Fruit fly (Drosophila melanogaster): ENCODE results near the gene CG3342.
"Not testable (repeated sequence)": the region's sequence is repeated elsewhere in the genome, so short reads cannot be mapped to it uniquely, and the experiment has no call there.

CG3342 gene

dm6 chrX:6528508-6528998, 865 bp upstream of the CG3342 start, which contains the start of gene Agxt:
Gene Agxt, plus strand, starts transcription at chrX:6528948.
- peak; percentile 62 for TF ChIP-seq noc (tag; optimal IDR thresholded peaks at IDR 0.05)

dm6 chrX:6524217-6524616, 3.5 kb downstream of the CG3342 start, which contains the start of the genes CG42340 and CG3918:
Gene CG42340, minus strand, starts transcription at chrX:6524323.
Gene CG3918, plus strand, starts transcription at chrX:6524464.
- TF ChIP-seq noc (tag; optimal IDR thresholded peaks at IDR 0.05), result peak; percentile 3

dm6 chrX:6513193-6513592, 14.5 kb downstream of the CG3342 start:
- no peak for TF ChIP-seq noc (tag; optimal IDR thresholded peaks at IDR 0.05)

- not testable (repeated sequence) for TF ChIP-seq noc (tag; optimal IDR thresholded peaks at IDR 0.05)
Measured at dm6 chrX:6478749-6479148, 48.9 kb downstream of the CG3342 start, which contains the start of gene CG33665. Gene CG33665, minus strand, starts transcription at chrX:6478849.

- TF ChIP-seq noc (tag; optimal IDR thresholded peaks at IDR 0.05), result not testable (repeated sequence)
Measured at dm6 chrX:6476867-6477266, 50.8 kb downstream of the CG3342 start, which contains the start of gene CG33666. Gene CG33666, minus strand, starts transcription at chrX:6476967.
